Fruit fly (Drosophila melanogaster) whole organism, embryonic: ENCODE results near the gene Rh5.

Source experiments
- ATbp ChIP-seq: fragments of 200-800 bp; sonication (Bioruptor generic); optimal IDR thresholded peaks from 2 replicates; lab custom pipeline; 2017; ENCODE audit warnings: missing biosample characterization, mild to moderate bottlenecking, missing genetic modification characterization, missing genetic modification reagents
- Asciz ChIP-seq: fragments of 200-800 bp; sonication (Bioruptor generic); optimal IDR thresholded peaks from 2 replicates; lab custom pipeline; 2017; ENCODE audit warnings: missing biosample characterization, mild to moderate bottlenecking, missing genetic modification characterization, missing genetic modification reagents
- Awh ChIP-seq: fragments of 200-800 bp; sonication (Bioruptor generic); IDR thresholded peaks from 2 replicates; pipeline ENCODE4, ENCODE4 v1.3.6; 2022; ENCODE audit warnings: missing biosample characterization, missing genetic modification characterization
- CG11560 ChIP-seq: fragments of 200-800 bp; sonication (Bioruptor generic); IDR thresholded peaks from 3 replicates; pipeline ENCODE4 v1.3.6; 2022; ENCODE audit warnings: missing biosample characterization, missing genetic modification characterization
- CG12391 ChIP-seq: fragments of 200-800 bp; sonication (Bioruptor generic); optimal IDR thresholded peaks from 3 replicates; lab custom pipeline; 2018; ENCODE audit warnings: missing biosample characterization, mild to moderate bottlenecking, missing genetic modification characterization, moderate library complexity
- CG12769 ChIP-seq: fragments of 200-800 bp; sonication (Bioruptor generic); optimal IDR thresholded peaks from 2 replicates; lab custom pipeline; 2019; ENCODE audit warnings: missing biosample characterization, mild to moderate bottlenecking, missing genetic modification characterization, moderate library complexity
- CG13894 ChIP-seq: fragments of 200-800 bp; sonication (Bioruptor generic); optimal IDR thresholded peaks from 3 replicates; lab custom pipeline; 2018; ENCODE audit warnings: missing biosample characterization, mild to moderate bottlenecking, missing genetic modification characterization, moderate library complexity
- CG15269 ChIP-seq: fragments of 200-800 bp; sonication (Bioruptor generic); optimal IDR thresholded peaks from 2 replicates; lab custom pipeline; 2018; ENCODE audit warnings: missing biosample characterization, mild to moderate bottlenecking, missing genetic modification characterization, moderate library complexity
- CG16863 ChIP-seq: fragments of 200-800 bp; sonication (Bioruptor generic); optimal IDR thresholded peaks from 3 replicates; lab custom pipeline; 2016; ENCODE audit warnings: missing biosample characterization, missing genetic modification characterization
- CG17612 ChIP-seq: fragments of 200-800 bp; sonication (Bioruptor generic); IDR thresholded peaks from 2 replicates; pipeline ENCODE4 v1.3.6; 2022; ENCODE audit warnings: missing biosample characterization, missing genetic modification characterization
- CG1832 ChIP-seq: fragments of 200-800 bp; sonication (Bioruptor generic); optimal IDR thresholded peaks from 2 replicates; lab custom pipeline; 2017; ENCODE audit warnings: missing biosample characterization, mild to moderate bottlenecking, missing genetic modification characterization, inconsistent platforms
- CG18476 ChIP-seq: fragments of 200-800 bp; sonication (Bioruptor generic); optimal IDR thresholded peaks from 2 replicates; lab custom pipeline; 2016; ENCODE audit warnings: missing biosample characterization, mild to moderate bottlenecking, missing genetic modification characterization
- CG2199 ChIP-seq: fragments of 200-800 bp; sonication (Bioruptor generic); IDR thresholded peaks from 3 replicates; pipeline ENCODE4 v1.3.6; 2022; ENCODE audit warnings: missing biosample characterization, missing genetic modification characterization
- CG30403 ChIP-seq: fragments of 200-800 bp; sonication (Bioruptor generic); optimal IDR thresholded peaks from 3 replicates; lab custom pipeline; 2016; ENCODE audit warnings: missing biosample characterization, missing genetic modification characterization
- CG31441 ChIP-seq: fragments of 200-800 bp; sonication (Bioruptor generic); IDR thresholded peaks from 2 replicates; pipeline ENCODE4 v1.3.6; 2022; ENCODE audit warnings: missing biosample characterization, missing genetic modification characterization
- CG4328 ChIP-seq: fragments of 200-800 bp; sonication (Bioruptor generic); optimal IDR thresholded peaks from 3 replicates; lab custom pipeline; 2017; ENCODE audit warnings: missing biosample characterization, missing genetic modification reagents, missing genetic modification characterization
- CG6813 ChIP-seq: fragments of 200-800 bp; sonication (Bioruptor generic); optimal IDR thresholded peaks from 2 replicates; lab custom pipeline; 2017; ENCODE audit warnings: missing biosample characterization, missing genetic modification characterization, mild to moderate bottlenecking, moderate library complexity, missing genetic modification reagents
- Dek ChIP-seq: fragments of 200-800 bp; sonication (Bioruptor generic); optimal IDR thresholded peaks from 3 replicates; lab custom pipeline; 2019; ENCODE audit warnings: missing biosample characterization, mild to moderate bottlenecking, missing genetic modification characterization, moderate library complexity
- Eip74EF ChIP-seq, 2 experiments: fragments of 200-800 bp in 1 of 2; fragments of >200 bp in 1 of 2; sonication (Bioruptor generic) in 1 of 2; optimal IDR thresholded peaks; 2 replicates each; lab custom pipeline; 2017 to 2019; ENCODE audit warnings: missing biosample characterization in 2 of 2, missing genetic modification characterization in 2 of 2, mild to moderate bottlenecking in 1 of 2, moderate library complexity in 1 of 2
- Ets65A ChIP-seq: fragments of 200-800 bp; sonication (Bioruptor generic); peaks from one replicate; lab custom pipeline; 2016; ENCODE audit warnings: missing biosample characterization, missing genetic modification characterization
- Med ChIP-seq: fragments of 200-800 bp; sonication (Bioruptor generic); peaks from one replicate; lab custom pipeline; 2016; ENCODE audit warnings: missing biosample characterization, missing genetic modification characterization, mild to moderate bottlenecking, inconsistent platforms, moderate library complexity
- Six4 ChIP-seq: fragments of 200-800 bp; sonication (Bioruptor generic); optimal IDR thresholded peaks from 2 replicates; lab custom pipeline; 2016; ENCODE audit warnings: missing biosample characterization, missing genetic modification characterization
- Xrp1 ChIP-seq: fragments of 200-800 bp; sonication (Bioruptor generic); IDR thresholded peaks from 2 replicates; pipeline ENCODE4 v1.3.6; 2022; ENCODE audit warnings: missing biosample characterization, missing genetic modification characterization
- chinmo ChIP-seq: fragments of 200-800 bp; sonication (Bioruptor generic); IDR thresholded peaks from 4 replicates; pipeline ENCODE4 v1.3.6; 2022; ENCODE audit warnings: missing biosample characterization, missing genetic modification characterization; ENCODE audit not compliant: partially characterized antibody
- ci ChIP-seq: fragments of 200-800 bp; sonication (Bioruptor generic); IDR thresholded peaks from 3 replicates; pipeline ENCODE4 v1.3.6; 2022; ENCODE audit warnings: missing biosample characterization, missing genetic modification characterization
- grn ChIP-seq: fragments of 200-800 bp; sonication (Bioruptor generic); optimal IDR thresholded peaks from 3 replicates; lab custom pipeline; 2017; ENCODE audit warnings: missing biosample characterization, missing genetic modification characterization
- kni ChIP-seq: fragments of 200-800 bp; sonication (Bioruptor generic); optimal IDR thresholded peaks from 3 replicates; lab custom pipeline; 2017; ENCODE audit warnings: mild to moderate bottlenecking, missing biosample characterization, missing genetic modification reagents, missing genetic modification characterization
- lmd ChIP-seq: fragments of 200-800 bp; sonication (Bioruptor generic); IDR thresholded peaks from 2 replicates; pipeline ENCODE4 v1.3.6; 2022; ENCODE audit warnings: missing biosample characterization, missing genetic modification characterization
- nau ChIP-seq: fragments of 200-800 bp; sonication (Bioruptor generic); optimal IDR thresholded peaks from 3 replicates; lab custom pipeline; 2017; ENCODE audit warnings: missing biosample characterization, mild to moderate bottlenecking, missing genetic modification characterization, missing genetic modification reagents
- nmo ChIP-seq: fragments of 200-800 bp; sonication (Bioruptor generic); optimal IDR thresholded peaks from 2 replicates; lab custom pipeline; 2018; ENCODE audit warnings: missing biosample characterization, mild to moderate bottlenecking, missing genetic modification characterization, moderate library complexity
- oc ChIP-seq: fragments of 200-800 bp; sonication (Bioruptor generic); optimal IDR thresholded peaks from 2 replicates; lab custom pipeline; 2018; ENCODE audit warnings: missing biosample characterization, mild to moderate bottlenecking, missing genetic modification characterization, moderate library complexity
- onecut ChIP-seq: fragments of 200-800 bp; sonication (Bioruptor generic); IDR thresholded peaks from 2 replicates; pipeline ENCODE4 v1.3.6; 2022; ENCODE audit warnings: missing biosample characterization, missing genetic modification characterization
- sd ChIP-seq: fragments of 200-800 bp; sonication (Bioruptor generic); optimal IDR thresholded peaks from 3 replicates; lab custom pipeline; 2018; ENCODE audit warnings: missing biosample characterization, mild to moderate bottlenecking, missing genetic modification characterization, moderate library complexity
- sens ChIP-seq: fragments of 200-800 bp; sonication (Bioruptor generic); peaks from one replicate; lab custom pipeline; 2016; ENCODE audit warnings: missing biosample characterization, missing genetic modification characterization
- sqz ChIP-seq: fragments of 200-800 bp; sonication (Bioruptor generic); optimal IDR thresholded peaks from 3 replicates; lab custom pipeline; 2018; ENCODE audit warnings: missing biosample characterization, mild to moderate bottlenecking, missing genetic modification characterization
- trem ChIP-seq: fragments of 200-800 bp; optimal IDR thresholded peaks from 3 replicates; lab custom pipeline; 2019; ENCODE audit warnings: missing biosample characterization, mild to moderate bottlenecking, missing genetic modification characterization, moderate library complexity
- vvl ChIP-seq: fragments of 200-800 bp; sonication (Bioruptor generic); IDR thresholded peaks from 2 replicates; pipeline ENCODE4 v1.3.6; 2022; ENCODE audit warnings: missing biosample characterization, missing genetic modification characterization

Gene Rh5

DNA sequence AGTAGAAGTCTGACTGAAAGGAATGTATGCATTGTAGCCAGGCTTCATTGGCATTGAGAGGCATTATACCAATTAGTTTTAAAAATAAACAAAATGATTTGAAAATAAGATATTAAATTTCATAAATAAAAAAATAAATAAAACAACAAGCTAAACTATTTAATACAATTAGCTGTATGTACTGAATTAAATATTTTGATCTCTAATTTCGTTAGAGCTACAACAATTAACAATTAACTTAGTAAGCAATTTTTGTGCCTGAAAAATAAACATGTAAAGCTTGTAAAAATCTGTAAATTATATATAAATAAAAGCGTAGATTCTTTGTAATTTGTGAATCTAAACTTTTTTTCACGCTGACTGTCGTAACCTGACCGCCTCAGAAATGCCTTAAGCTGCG, at the start of gene Rh5:
Gene Rh5 (plus strand): TSS at position 301 of the 400 bp plus-strand sequence.
- TF ChIP-seq CG4328 (GFP tag; lab: Kevin White, UChicago) (no peak), CG1832 (GFP tag; lab: Kevin White, UChicago) (no peak), CG17612 (GFP tag; lab: Robert Waterston, UW) (no peak), Xrp1 (GFP tag; lab: Robert Waterston, UW) (no peak)

DNA sequence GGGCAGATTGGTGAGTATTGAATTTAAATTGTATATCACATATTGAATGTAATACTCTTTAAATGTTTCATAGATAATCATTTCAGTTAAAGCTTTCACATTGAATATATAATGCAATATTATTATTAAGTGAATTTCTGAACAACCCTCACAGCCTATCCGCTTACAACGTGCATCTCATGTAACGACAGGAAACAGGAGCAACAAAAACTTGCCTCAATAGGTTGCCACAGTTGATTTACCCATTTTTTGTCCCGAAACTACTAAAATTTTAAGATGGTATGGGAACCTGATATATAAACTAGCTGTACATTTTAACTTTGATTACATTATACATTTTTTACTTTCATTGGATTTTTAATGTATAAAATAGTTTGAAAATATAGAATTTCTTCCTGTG, 49.2 kb upstream of the Rh5 start:
- TF ChIP-seq Ets65A (GFP tag; lab: Kevin White, UChicago) (peak; percentile 67), Med (GFP tag; lab: Kevin White, UChicago) (peak; percentile 20), CG18476 (GFP tag; lab: Kevin White, UChicago) (peak; percentile 21), trem (tag; lab: Kevin White, UChicago) (no peak)

dm6 chr2L:11960909-11961308, 47.0 kb upstream of the Rh5 start:
- TF ChIP-seq lmd (no peak), Eip74EF (GFP tag; optimal IDR thresholded peaks at IDR 0.05; lab: Kevin White, UChicago) (peak in 1 of 2 experiments; percentile 25), sens (GFP tag; lab: Kevin White, UChicago) (peak; percentile 85), sqz (GFP tag; lab: Kevin White, UChicago) (peak; percentile 59), Asciz (peak; percentile 17), CG31441 (GFP tag; lab: Robert Waterston, UW) (0 out of 2 replicates have a peak, but pooled peaks have one; percentile 16), CG6813 (peak; percentile 50), CG30403 (no peak), kni (peak; percentile 29), oc (peak; percentile 57), CG11560 (tag; lab: Robert Waterston, UW) (no peak), ATbp (GFP tag; lab: Kevin White, UChicago) (peak; percentile 4), ci (GFP tag; lab: Robert Waterston, UW) (0 out of 3 replicates have a peak, but pooled peaks have one; percentile 28), nau (GFP tag; lab: Kevin White, UChicago) (peak; percentile 16), vvl (GFP tag; lab: Robert Waterston, UW) (peak; percentile 56; the same call in 1 of the 2 replicates), CG2199 (GFP tag; lab: Robert Waterston, UW) (peak; percentile 51; the same call in 1 of the 3 replicates), CG16863 (no peak), Dek (tag; lab: Kevin White, UChicago) (no peak), Six4 (GFP tag; lab: Kevin White, UChicago) (no peak)
- TF ChIP-seq, all 482 proteins: peak for 13

DNA sequence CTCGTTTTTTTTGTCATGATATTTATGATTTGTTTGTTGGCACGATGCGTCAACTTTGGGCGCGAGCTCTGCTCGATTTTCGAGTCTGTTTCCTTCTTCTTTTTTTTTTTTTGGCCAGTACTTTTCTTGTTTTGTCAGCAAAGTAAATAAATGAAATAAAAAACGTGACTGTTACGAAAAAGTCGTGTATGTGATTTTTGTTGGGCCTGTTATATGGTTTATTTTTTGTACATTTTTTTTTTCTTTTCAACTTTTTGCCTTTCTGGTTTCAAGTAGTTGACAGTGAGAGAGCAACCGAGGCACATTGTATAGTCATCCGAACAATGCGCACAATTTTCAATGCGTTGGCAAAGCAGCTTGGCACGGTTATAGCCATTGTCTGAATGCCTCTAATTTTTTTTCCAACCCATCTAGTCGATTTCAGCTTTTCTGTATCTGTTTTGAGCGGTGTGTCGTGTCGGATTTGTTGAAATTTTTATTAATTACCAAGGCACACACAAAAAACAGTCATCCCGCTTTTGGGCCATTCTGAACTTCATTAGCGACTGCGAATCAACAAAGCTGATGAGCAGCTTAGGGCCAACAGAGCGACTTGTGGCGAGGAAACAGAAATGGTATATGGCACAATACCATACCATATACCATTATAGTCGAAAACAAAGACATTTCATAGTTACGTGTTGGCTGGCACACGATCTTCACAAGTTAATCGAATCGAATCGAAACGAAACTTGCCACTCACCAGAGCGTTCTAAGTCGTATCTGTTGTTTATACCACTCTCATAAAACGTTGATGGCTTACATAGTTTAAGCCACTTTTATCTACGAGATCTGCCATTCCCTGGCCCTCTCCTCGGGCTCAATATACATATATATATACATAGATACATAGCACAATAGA, 44.3 kb upstream of the Rh5 start:
- TF ChIP-seq sd (tag; lab: Kevin White, UChicago) (peak; percentile 5), Med (GFP tag; lab: Kevin White, UChicago) (peak; percentile 53), CG15269 (tag; lab: Kevin White, UChicago) (peak; percentile 73), onecut (GFP tag; lab: Robert Waterston, UW) (no peak), chinmo (0 out of 4 replicates have a peak, but pooled peaks have one; percentile 39), CG13894 (tag; lab: Kevin White, UChicago) (peak; percentile 51), sqz (GFP tag; lab: Kevin White, UChicago) (peak; percentile 15), CG12391 (tag; lab: Kevin White, UChicago) (no peak), CG12769 (tag; lab: Kevin White, UChicago) (peak; percentile 42), nmo (GFP tag; lab: Kevin White, UChicago) (no peak), Awh (GFP tag; lab: Robert Waterston, UW) (peak; percentile 71), oc (peak; percentile 39), grn (peak; percentile 0)
